Worm (Caenorhabditis elegans): ENCODE results near the gene utx-1.
"Not testable (repeated sequence)": the region's sequence is repeated elsewhere in the genome, so short reads cannot be mapped to it uniquely, and the experiment has no call there.

The utx-1 gene

DNA sequence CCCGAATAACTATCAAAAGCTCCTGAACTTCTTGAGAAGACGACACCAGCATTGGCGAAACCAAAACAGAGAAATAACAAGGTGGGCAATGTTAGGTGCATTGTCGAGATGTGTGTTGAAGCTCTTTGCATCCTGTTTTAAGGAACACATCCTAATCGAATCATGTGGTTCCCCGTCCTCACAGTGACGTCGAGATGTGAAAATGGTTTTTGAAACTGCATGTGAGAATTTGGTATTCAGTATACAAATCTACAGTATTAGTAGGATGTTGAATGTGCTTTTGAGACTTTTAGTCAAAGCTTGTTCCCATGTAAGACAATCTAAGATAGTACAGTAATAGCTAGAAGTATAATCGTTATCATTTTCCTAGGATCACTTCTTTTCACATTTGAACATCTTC lies 40.7 kb downstream of the utx-1 start, which contains the start of gene F18E9.7:
Gene F18E9.7, minus strand, starts transcription at position 101 of the 400 bp plus-strand sequence.
- TF ChIP-seq unc-62 (GFP tag; optimal IDR thresholded peaks at IDR 0.05), result no peak

DNA sequence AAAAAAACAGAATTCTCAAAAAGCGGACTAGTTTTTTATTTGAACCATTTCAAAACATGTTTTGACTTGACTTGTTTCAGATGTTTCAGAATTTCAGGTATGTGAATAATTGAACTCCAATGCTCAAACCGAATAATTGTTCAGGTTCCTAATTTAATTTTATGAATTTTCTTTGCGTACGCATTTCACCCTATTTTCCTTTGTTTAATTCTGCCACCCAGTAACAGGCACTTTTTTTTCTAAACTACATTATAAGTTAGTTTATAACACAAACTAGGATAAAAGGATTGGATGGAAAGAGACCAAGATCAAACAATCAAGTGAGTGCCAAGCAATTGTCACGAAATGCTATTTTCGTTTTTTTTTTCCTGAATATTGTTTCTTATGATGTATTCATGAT lies 41.5 kb downstream of the utx-1 start:
- TF ChIP-seq unc-62 (GFP tag; optimal IDR thresholded peaks at IDR 0.05), result no peak

DNA sequence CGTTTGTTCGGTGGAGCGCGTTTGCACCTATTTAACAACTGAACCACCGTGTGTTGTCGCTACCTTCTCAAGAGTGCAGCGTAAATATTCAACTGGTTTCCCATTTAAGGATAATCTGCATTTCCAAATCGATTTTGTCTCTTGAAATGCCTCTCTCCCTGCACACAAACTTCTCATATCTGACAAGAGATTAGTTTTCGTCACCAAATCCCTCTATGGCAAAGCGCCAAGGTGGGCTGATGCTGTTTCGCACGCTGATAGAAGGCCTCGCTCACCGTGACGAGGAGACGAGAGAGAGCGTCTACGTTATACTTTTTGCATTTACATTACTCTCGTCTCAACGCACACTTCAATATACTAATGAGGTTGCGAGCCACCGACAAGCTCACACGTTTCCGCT lies 42.8 kb downstream of the utx-1 start:
- no peak for TF ChIP-seq unc-62 (GFP tag; optimal IDR thresholded peaks at IDR 0.05)

DNA sequence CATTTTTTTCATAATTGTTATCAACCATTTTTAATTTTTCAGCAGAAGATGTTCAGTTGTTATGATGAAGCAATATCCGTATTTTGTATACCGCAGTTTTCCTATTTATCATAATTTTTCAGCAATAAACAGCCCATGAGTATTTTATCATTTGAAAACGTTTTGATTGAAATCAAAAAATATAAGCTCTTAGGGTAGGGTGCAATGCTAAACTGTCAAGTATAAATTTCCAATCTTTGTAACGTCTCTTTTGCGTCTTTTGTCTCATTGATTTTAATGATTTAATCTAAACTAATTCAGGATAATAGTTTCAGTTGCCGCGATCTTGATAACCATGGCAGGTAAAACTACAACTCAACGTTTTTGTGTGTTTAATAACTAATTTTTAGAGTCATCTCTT lies 44.3 kb downstream of the utx-1 start, which contains the start of gene F18E9.1:
Gene F18E9.1, plus strand, starts transcription at position 301 of the 400 bp plus-strand sequence.
- TF ChIP-seq unc-62 (GFP tag; optimal IDR thresholded peaks at IDR 0.05), result no peak

ce11 chrX:8602722-8603427 lies 45.9 kb downstream of the utx-1 start:
- TF ChIP-seq unc-62 (GFP tag; optimal IDR thresholded peaks at IDR 0.05), result no peak

DNA sequence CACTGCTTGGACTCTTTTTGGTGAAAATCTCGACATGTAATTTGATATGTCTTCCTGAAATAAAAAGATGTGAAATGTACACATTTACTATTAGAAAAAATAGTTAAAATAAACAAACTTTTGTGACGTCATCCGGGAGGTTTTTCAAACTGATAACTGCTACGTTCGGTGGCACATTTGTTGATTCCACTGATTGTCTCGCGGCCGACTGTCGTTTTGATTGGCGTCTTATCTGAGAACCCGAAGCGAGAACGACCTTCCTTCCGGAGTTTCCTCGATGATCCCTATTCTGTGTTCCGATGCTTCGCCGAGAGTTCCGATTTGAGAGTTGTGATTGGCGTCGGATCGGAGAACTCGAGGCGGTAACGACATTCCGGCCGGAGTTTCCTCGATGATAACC lies 47.2 kb downstream of the utx-1 start:
- TF ChIP-seq unc-62 (GFP tag; optimal IDR thresholded peaks at IDR 0.05), result no peak

DNA sequence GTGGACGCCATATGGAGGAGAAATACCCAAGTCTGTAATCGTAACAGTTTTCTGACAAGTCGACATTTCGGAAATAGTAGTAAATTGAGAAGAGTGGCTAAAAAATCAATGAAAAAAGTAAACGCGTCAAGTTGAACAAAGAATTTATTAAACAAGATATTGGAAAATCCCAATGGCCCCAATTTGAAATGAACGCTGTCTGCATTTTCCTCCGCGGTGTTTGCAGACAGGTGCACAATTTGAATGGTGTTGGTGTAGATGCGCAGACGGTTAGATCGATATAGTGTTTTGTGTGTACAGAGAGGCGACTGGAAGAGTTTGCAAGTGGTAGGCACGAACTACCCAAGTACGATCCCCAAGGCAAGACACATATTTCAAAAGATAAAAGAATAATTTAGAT lies 48.1 kb downstream of the utx-1 start, which contains the start of the genes H35N09.2 and H35N09.1:
Gene H35N09.2, minus strand, starts transcription at position 54 of the 400 bp plus-strand sequence.
Gene H35N09.1, plus strand, starts transcription at position 335 of the 400 bp plus-strand sequence.
- TF ChIP-seq unc-62 (GFP tag; optimal IDR thresholded peaks at IDR 0.05), result no peak

ce11 chrX:8608756-8609155 lies 51.8 kb downstream of the utx-1 start:
- TF ChIP-seq unc-62 (GFP tag; optimal IDR thresholded peaks at IDR 0.05), result no peak

ce11 chrX:8610606-8611005 lies 53.7 kb downstream of the utx-1 start, which contains the start of gene K01A12.4:
Gene K01A12.4 (plus strand): TSS chrX:8610906.
- not testable (repeated sequence) for TF ChIP-seq unc-62 (GFP tag; optimal IDR thresholded peaks at IDR 0.05)

ce11 chrX:8612278-8612677 lies 55.3 kb downstream of the utx-1 start:
- no peak for TF ChIP-seq unc-62 (GFP tag; optimal IDR thresholded peaks at IDR 0.05)

Measured in whole organism, dauer.